Worm (Caenorhabditis elegans) whole organism, midembryonic: ENCODE measurements around the gene clec-9.

Experiments
- T22C8.4 ChIP-seq: fragments of 200-800 bp; sonication (Bioruptor generic); IDR thresholded peaks from 2 replicates; pipeline ENCODE4 v1.3.6; 2022; ENCODE audit warnings: missing genetic modification characterization, missing compliant biosample characterization
- cog-1 ChIP-seq: sonication (generic microtip); optimal IDR thresholded peaks from 2 replicates; lab custom pipeline; 2016; ENCODE audit warnings: missing genetic modification characterization, missing compliant biosample characterization
- flt-1 ChIP-seq: fragments of 200-800 bp; sonication (Bioruptor generic); IDR thresholded peaks from 2 replicates; pipeline ENCODE4 v1.3.6; 2022; ENCODE audit warnings: missing genetic modification characterization, missing compliant biosample characterization
- klf-2 ChIP-seq: fragments of 200-800 bp; sonication (Bioruptor generic); conservative IDR thresholded peaks from 2 replicates; pipeline ENCODE4 v1.3.6; 2022; ENCODE audit warnings: missing genetic modification reagents, missing genetic modification characterization, missing compliant biosample characterization
- med-1 ChIP-seq: sonication (generic microtip); optimal IDR thresholded peaks from 2 replicates; lab custom pipeline; 2017; ENCODE audit warnings: missing genetic modification characterization, mild to moderate bottlenecking, missing compliant biosample characterization, antibody characterized with exemption, missing genetic modification reagents; ENCODE audit not compliant: insufficient read depth
- ref-1 ChIP-seq: fragments of 200-800 bp; sonication (Bioruptor generic); conservative IDR thresholded peaks from 2 replicates; pipeline ENCODE4 v1.3.6; 2022; ENCODE audit warnings: missing genetic modification reagents, missing genetic modification characterization, missing compliant biosample characterization
- tab-1 ChIP-seq: fragments of 200-800 bp; sonication (Bioruptor generic); IDR thresholded peaks from 2 replicates; pipeline ENCODE4 v1.3.6; 2022; ENCODE audit warnings: missing genetic modification characterization, missing compliant biosample characterization
- ztf-23 ChIP-seq: fragments of 200-800 bp; sonication (Bioruptor generic); IDR thresholded peaks from 2 replicates; pipeline ENCODE4 v1.3.6; 2022; ENCODE audit warnings: missing genetic modification reagents, missing genetic modification characterization, missing compliant biosample characterization
- ztf-29 ChIP-seq: fragments of 200-800 bp; sonication (Bioruptor generic); IDR thresholded peaks from 2 replicates; pipeline ENCODE4 v1.3.6; 2022; ENCODE audit warnings: missing genetic modification reagents, missing genetic modification characterization, missing compliant biosample characterization

clec-9 gene

DNA sequence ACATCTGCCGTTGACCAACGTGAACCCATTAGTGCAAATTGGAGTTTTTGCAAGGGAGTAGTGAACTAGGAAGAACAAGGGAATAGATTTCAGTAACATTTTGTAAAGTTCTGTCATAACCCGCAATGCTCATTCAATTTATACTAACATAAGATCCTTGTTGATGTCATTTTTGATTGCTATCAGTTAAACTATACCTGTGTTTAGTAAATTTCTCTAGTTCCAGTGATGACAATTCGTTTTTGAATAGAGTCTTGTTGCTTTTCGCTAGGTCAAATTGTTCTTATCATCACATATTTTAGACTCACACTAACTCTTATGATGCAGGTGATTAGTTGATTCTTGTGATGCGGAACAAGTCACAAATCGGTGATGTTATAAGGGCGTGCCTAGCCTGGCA lies at the start of gene clec-9:
clec-9 (minus strand) TSS at position 101 of the 400 bp plus-strand sequence.
- TF ChIP-seq cog-1, result no peak
- no peak for TF ChIP-seq T22C8.4 (GFP tag; lab: Robert Waterston, UW)
- no peak for TF ChIP-seq ref-1 (GFP tag; lab: Robert Waterston, UW)
- no peak for TF ChIP-seq klf-2 (GFP tag; lab: Robert Waterston, UW)
- no peak for TF ChIP-seq ztf-23
- no peak for TF ChIP-seq flt-1 (GFP tag; lab: Robert Waterston, UW)
- no peak for TF ChIP-seq tab-1 (GFP tag; lab: Robert Waterston, UW)
- TF ChIP-seq ztf-29 (GFP tag; lab: Robert Waterston, UW), result no peak
- TF ChIP-seq med-1 (GFP tag; lab: Kevin White, UChicago), result no peak

DNA sequence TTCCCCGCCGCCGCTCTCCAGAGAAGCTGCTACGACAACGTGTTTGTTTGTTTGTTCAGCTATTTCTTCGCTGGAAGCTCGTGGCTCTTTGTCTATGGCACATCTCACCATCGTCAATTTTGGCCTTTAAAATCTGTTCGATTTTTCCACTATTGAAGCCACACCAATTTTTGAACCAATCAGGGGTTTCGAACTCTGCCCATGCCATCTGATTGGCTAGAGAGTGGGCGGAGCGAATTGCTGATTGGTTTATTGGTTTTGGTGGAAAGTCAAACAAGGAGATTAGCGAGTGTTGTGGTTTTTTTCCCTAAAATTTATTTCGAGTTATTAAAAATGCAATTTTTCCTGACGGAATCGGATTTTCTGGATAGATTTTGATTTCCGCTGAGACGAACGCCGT lies 49.7 kb upstream of the clec-9 start:
- TF ChIP-seq T22C8.4 (GFP tag; lab: Robert Waterston, UW) (no peak), ztf-29 (GFP tag; lab: Robert Waterston, UW) (no peak), med-1 (GFP tag; lab: Kevin White, UChicago) (no peak), cog-1 (no peak), ref-1 (GFP tag; lab: Robert Waterston, UW) (no peak), klf-2 (GFP tag; lab: Robert Waterston, UW) (no peak), tab-1 (GFP tag; lab: Robert Waterston, UW) (no peak), flt-1 (GFP tag; lab: Robert Waterston, UW) (no peak), ztf-23 (no peak)

ce11 chrV:16752089-16753030 lies 45.9 kb upstream of the clec-9 start:
- TF ChIP-seq klf-2 (GFP tag; lab: Robert Waterston, UW) (no peak), tab-1 (GFP tag; lab: Robert Waterston, UW) (no peak), cog-1 (no peak), ztf-23 (no peak), ztf-29 (GFP tag; lab: Robert Waterston, UW) (no peak), ref-1 (GFP tag; lab: Robert Waterston, UW) (no peak), T22C8.4 (GFP tag; lab: Robert Waterston, UW) (no peak), flt-1 (GFP tag; lab: Robert Waterston, UW) (no peak), med-1 (GFP tag; lab: Kevin White, UChicago) (no peak)

DNA sequence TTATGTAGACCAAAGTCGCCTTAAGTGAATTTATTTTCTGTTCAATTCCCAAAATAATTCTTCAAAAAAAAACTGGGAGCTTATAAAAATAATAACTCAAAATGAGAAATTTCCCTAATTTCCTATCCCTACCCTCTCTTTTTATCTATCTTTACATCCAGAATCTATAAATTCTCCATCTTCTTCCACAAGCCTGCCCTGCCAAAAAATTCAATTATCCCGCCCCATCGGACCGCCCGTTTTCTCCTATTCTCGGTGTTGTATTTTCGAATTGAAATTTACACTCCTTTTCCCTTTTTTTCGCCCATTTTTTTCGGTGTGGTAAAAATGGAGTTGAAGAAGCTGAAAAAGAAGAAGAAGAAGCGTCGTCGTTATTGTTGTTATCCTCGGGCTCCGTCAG lies 43.0 kb upstream of the clec-9 start:
- TF ChIP-seq T22C8.4 (GFP tag; lab: Robert Waterston, UW) (no peak), med-1 (GFP tag; lab: Kevin White, UChicago) (no peak), ztf-23 (no peak), klf-2 (GFP tag; lab: Robert Waterston, UW) (no peak), flt-1 (GFP tag; lab: Robert Waterston, UW) (no peak), ztf-29 (GFP tag; lab: Robert Waterston, UW) (no peak), ref-1 (GFP tag; lab: Robert Waterston, UW) (no peak), cog-1 (no peak), tab-1 (GFP tag; lab: Robert Waterston, UW) (no peak)

ce11 chrV:16747031-16747672 lies 40.7 kb upstream of the clec-9 start, which contains the start of gene dkf-2:
TSS of gene dkf-2 (plus strand) at chrV:16747622.
- no peak for TF ChIP-seq ztf-29 (GFP tag; lab: Robert Waterston, UW)
- TF ChIP-seq med-1 (GFP tag; lab: Kevin White, UChicago), result no peak
- TF ChIP-seq flt-1 (GFP tag; lab: Robert Waterston, UW), result no peak
- no peak for TF ChIP-seq ztf-23
- TF ChIP-seq ref-1 (GFP tag; lab: Robert Waterston, UW), result no peak
- no peak for TF ChIP-seq tab-1 (GFP tag; lab: Robert Waterston, UW)
- no peak for TF ChIP-seq T22C8.4 (GFP tag; lab: Robert Waterston, UW)
- TF ChIP-seq cog-1, result no peak
- no peak for TF ChIP-seq klf-2 (GFP tag; lab: Robert Waterston, UW)

- no peak for TF ChIP-seq ztf-29 (GFP tag; lab: Robert Waterston, UW)
- no peak for TF ChIP-seq med-1 (GFP tag; lab: Kevin White, UChicago)
- no peak for TF ChIP-seq klf-2 (GFP tag; lab: Robert Waterston, UW)
- no peak for TF ChIP-seq flt-1 (GFP tag; lab: Robert Waterston, UW)
- no peak for TF ChIP-seq ztf-23
- TF ChIP-seq tab-1 (GFP tag; lab: Robert Waterston, UW), result no peak
- no peak for TF ChIP-seq ref-1 (GFP tag; lab: Robert Waterston, UW)
- TF ChIP-seq T22C8.4 (GFP tag; lab: Robert Waterston, UW), result no peak
- no peak for TF ChIP-seq cog-1
Observed at ce11 chrV:16746231-16746990, 40.0 kb upstream of the clec-9 start, which contains the start of gene gyg-2. TSS of gene gyg-2 (minus strand) at chrV:16746258.

ce11 chrV:16745214-16745613 lies 38.8 kb upstream of the clec-9 start:
- no peak for TF ChIP-seq med-1 (GFP tag; lab: Kevin White, UChicago)
- no peak for TF ChIP-seq T22C8.4 (GFP tag; lab: Robert Waterston, UW)
- TF ChIP-seq ztf-29 (GFP tag; lab: Robert Waterston, UW), result no peak
- TF ChIP-seq tab-1 (GFP tag; lab: Robert Waterston, UW), result no peak
- TF ChIP-seq ref-1 (GFP tag; lab: Robert Waterston, UW), result no peak
- TF ChIP-seq cog-1, result no peak
- no peak for TF ChIP-seq flt-1 (GFP tag; lab: Robert Waterston, UW)
- no peak for TF ChIP-seq klf-2 (GFP tag; lab: Robert Waterston, UW)
- TF ChIP-seq ztf-23, result no peak

ce11 chrV:16744783-16745182 lies 38.3 kb upstream of the clec-9 start:
- no peak for TF ChIP-seq flt-1 (GFP tag; lab: Robert Waterston, UW)
- TF ChIP-seq tab-1 (GFP tag; lab: Robert Waterston, UW), result no peak
- no peak for TF ChIP-seq med-1 (GFP tag; lab: Kevin White, UChicago)
- TF ChIP-seq klf-2 (GFP tag; lab: Robert Waterston, UW), result no peak
- no peak for TF ChIP-seq T22C8.4 (GFP tag; lab: Robert Waterston, UW)
- TF ChIP-seq ztf-23, result no peak
- no peak for TF ChIP-seq cog-1
- TF ChIP-seq ref-1 (GFP tag; lab: Robert Waterston, UW), result no peak
- no peak for TF ChIP-seq ztf-29 (GFP tag; lab: Robert Waterston, UW)
